Fruit fly (Drosophila melanogaster) whole organism, embryonic: ENCODE results near the gene GAPcenA.
A peak's percentile ranks its signal among the peaks of the same experiment; 100 is the strongest.

Experiments used
- Ada2b ChIP-seq: fragments of 200-800 bp; sonication (Bioruptor generic); IDR thresholded peaks from 2 replicates; pipeline ENCODE4 v1.3.6; 2022; ENCODE audit warnings: missing biosample characterization, missing genetic modification characterization
- Adf1 ChIP-seq: fragments of 200-800 bp; sonication (Bioruptor generic); IDR thresholded peaks from 2 replicates; pipeline ENCODE4 v1.3.6; 2022; ENCODE audit warnings: missing biosample characterization, missing genetic modification characterization
- Atf3 ChIP-seq: fragments of 200-800 bp; sonication (Bioruptor generic); optimal IDR thresholded peaks from 3 replicates; lab custom pipeline; 2016; ENCODE audit warnings: missing biosample characterization, missing genetic modification characterization
- Bgb ChIP-seq: fragments of 200-800 bp; sonication (Bioruptor generic); IDR thresholded peaks from 2 replicates; pipeline ENCODE4 v1.3.6; 2022; ENCODE audit warnings: missing biosample characterization, missing genetic modification characterization; ENCODE audit not compliant: partially characterized antibody
- C15 ChIP-seq: fragments of 200-800 bp; sonication (Bioruptor generic); IDR thresholded peaks from 3 replicates; pipeline ENCODE4 v1.3.6; 2022; ENCODE audit warnings: missing biosample characterization, missing genetic modification characterization
- CG1024 ChIP-seq: fragments of 200-800 bp; sonication (Bioruptor generic); IDR thresholded peaks from 2 replicates; pipeline ENCODE4 v1.3.6; 2022; ENCODE audit warnings: missing biosample characterization, missing genetic modification characterization
- CG10543 ChIP-seq: fragments of 200-800 bp; sonication (Bioruptor generic); optimal IDR thresholded peaks from 3 replicates; lab custom pipeline; 2017; ENCODE audit warnings: missing biosample characterization, mild to moderate bottlenecking, missing genetic modification characterization, moderate library complexity
- CG11247 ChIP-seq: fragments of 200-800 bp; sonication (Bioruptor generic); IDR thresholded peaks from 2 replicates; pipeline ENCODE4 v1.3.6; 2022; ENCODE audit warnings: missing biosample characterization, missing genetic modification characterization
- CG11456 ChIP-seq: fragments of 200-800 bp; sonication (Bioruptor generic); IDR thresholded peaks from 3 replicates; pipeline ENCODE4 v1.3.6; 2022; ENCODE audit warnings: missing biosample characterization, missing genetic modification characterization
- CG11695 ChIP-seq: fragments of 200-800 bp; sonication (Bioruptor generic); IDR thresholded peaks from 3 replicates; pipeline ENCODE4 v1.3.6; 2022; ENCODE audit warnings: missing biosample characterization, missing genetic modification characterization
- CG15269 ChIP-seq: fragments of 200-800 bp; sonication (Bioruptor generic); optimal IDR thresholded peaks from 2 replicates; lab custom pipeline; 2018; ENCODE audit warnings: missing biosample characterization, mild to moderate bottlenecking, missing genetic modification characterization, moderate library complexity
- CG17829 ChIP-seq: fragments of 200-800 bp; optimal IDR thresholded peaks from 2 replicates; lab custom pipeline; 2019; ENCODE audit warnings: missing biosample characterization, mild to moderate bottlenecking, missing genetic modification characterization, moderate library complexity
- CG18476 ChIP-seq: fragments of 200-800 bp; sonication (Bioruptor generic); optimal IDR thresholded peaks from 2 replicates; lab custom pipeline; 2016; ENCODE audit warnings: missing biosample characterization, mild to moderate bottlenecking, missing genetic modification characterization
- CG34376 ChIP-seq: fragments of 200-800 bp; sonication (Bioruptor generic); optimal IDR thresholded peaks from 2 replicates; lab custom pipeline; 2018; ENCODE audit warnings: missing biosample characterization, mild to moderate bottlenecking, missing genetic modification characterization
- CG42726 ChIP-seq: fragments of 200-800 bp; sonication (Bioruptor generic); IDR thresholded peaks from 2 replicates; pipeline ENCODE4 v1.3.6; 2022; ENCODE audit warnings: missing biosample characterization, missing genetic modification characterization; ENCODE audit not compliant: partially characterized antibody
- CG4424 ChIP-seq: fragments of 200-800 bp; sonication (Bioruptor generic); optimal IDR thresholded peaks from 3 replicates; lab custom pipeline; 2016; ENCODE audit warnings: missing biosample characterization, missing genetic modification characterization
- CG4617 ChIP-seq: fragments of 200-800 bp; sonication (Bioruptor generic); optimal IDR thresholded peaks from 3 replicates; lab custom pipeline; 2016; ENCODE audit warnings: missing biosample characterization, missing genetic modification characterization, borderline replicate concordance
- CG4707 ChIP-seq: fragments of 200-800 bp; sonication (Bioruptor generic); optimal IDR thresholded peaks from 2 replicates; lab custom pipeline; 2018; ENCODE audit warnings: missing biosample characterization, mild to moderate bottlenecking, missing genetic modification characterization, moderate library complexity
- CG5180 ChIP-seq: fragments of 200-800 bp; sonication (Bioruptor generic); optimal IDR thresholded peaks from 3 replicates; lab custom pipeline; 2017; ENCODE audit warnings: missing biosample characterization, missing genetic modification characterization, mild to moderate bottlenecking, moderate library complexity, missing genetic modification reagents
- CG7556 ChIP-seq: fragments of 200-800 bp; sonication (Bioruptor generic); optimal IDR thresholded peaks from 2 replicates; lab custom pipeline; 2017; ENCODE audit warnings: missing biosample characterization, mild to moderate bottlenecking, missing genetic modification characterization
- CG8089 ChIP-seq: fragments of 200-800 bp; sonication (Bioruptor generic); optimal IDR thresholded peaks from 3 replicates; lab custom pipeline; 2016; ENCODE audit warnings: missing biosample characterization, missing genetic modification characterization
- Deaf1 ChIP-seq: fragments of 200-800 bp; optimal IDR thresholded peaks from 3 replicates; lab custom pipeline; 2019; ENCODE audit warnings: missing biosample characterization, mild to moderate bottlenecking, missing genetic modification characterization, moderate library complexity
- Dip3 ChIP-seq: fragments of 200-800 bp; sonication (Bioruptor generic); optimal IDR thresholded peaks from 3 replicates; lab custom pipeline; 2016; ENCODE audit warnings: missing biosample characterization, missing genetic modification characterization
- ERR ChIP-seq: fragments of 200-800 bp; sonication (Bioruptor generic); optimal IDR thresholded peaks from 2 replicates; lab custom pipeline; 2016; ENCODE audit warnings: missing biosample characterization, missing genetic modification characterization
- H15 ChIP-seq: fragments of 200-800 bp; sonication (Bioruptor generic); IDR thresholded peaks from 3 replicates; pipeline ENCODE4 v1.3.6; 2022; ENCODE audit warnings: missing biosample characterization, missing genetic modification characterization
- HLHmδ ChIP-seq: fragments of 200-800 bp; sonication (Bioruptor generic); optimal IDR thresholded peaks from 2 replicates; lab custom pipeline; 2018; ENCODE audit warnings: missing biosample characterization, mild to moderate bottlenecking, missing genetic modification characterization, moderate library complexity
- Jarid2 ChIP-seq: fragments of 200-800 bp; sonication (Bioruptor generic); optimal IDR thresholded peaks from 3 replicates; lab custom pipeline; 2017; ENCODE audit warnings: mild to moderate bottlenecking, missing biosample characterization, missing genetic modification reagents, missing genetic modification characterization
- MESR4 ChIP-seq: fragments of 200-800 bp; sonication (Bioruptor generic); optimal IDR thresholded peaks from 2 replicates; lab custom pipeline; 2018; ENCODE audit warnings: missing biosample characterization, mild to moderate bottlenecking, missing genetic modification characterization, moderate library complexity
- NC2β ChIP-seq: fragments of 200-800 bp; sonication (Bioruptor generic); optimal IDR thresholded peaks from 2 replicates; lab custom pipeline; 2016; ENCODE audit warnings: missing biosample characterization, missing genetic modification characterization
- Nf-YC ChIP-seq: fragments of 200-800 bp; optimal IDR thresholded peaks from 3 replicates; lab custom pipeline; 2019; ENCODE audit warnings: missing biosample characterization, mild to moderate bottlenecking, missing genetic modification characterization, moderate library complexity
- Rfx ChIP-seq: fragments of 200-800 bp; sonication (Bioruptor generic); IDR thresholded peaks from 2 replicates; pipeline ENCODE4 v1.3.6; 2022; ENCODE audit warnings: missing biosample characterization, missing genetic modification characterization
- Tbp ChIP-seq: fragments of >200 bp; optimal IDR thresholded peaks from 2 replicates; lab custom pipeline; 2018; ENCODE audit warnings: missing biosample characterization, missing genetic modification characterization
- Xrp1 ChIP-seq: fragments of 200-800 bp; sonication (Bioruptor generic); IDR thresholded peaks from 2 replicates; pipeline ENCODE4 v1.3.6; 2022; ENCODE audit warnings: missing biosample characterization, missing genetic modification characterization
- btn ChIP-seq: fragments of 200-800 bp; sonication (Bioruptor generic); optimal IDR thresholded peaks from 2 replicates; lab custom pipeline; 2016; ENCODE audit warnings: missing biosample characterization, missing genetic modification characterization
- dan ChIP-seq: fragments of 200-800 bp; sonication (Bioruptor generic); IDR thresholded peaks from 2 replicates; pipeline ENCODE4 v1.3.6; 2022; ENCODE audit warnings: missing biosample characterization, missing genetic modification characterization
- dm ChIP-seq: fragments of 200-800 bp; sonication (Bioruptor generic); optimal IDR thresholded peaks from 3 replicates; lab custom pipeline; 2016; ENCODE audit warnings: missing biosample characterization, missing genetic modification characterization
- dysf ChIP-seq: fragments of 200-800 bp; sonication (Bioruptor generic); IDR thresholded peaks from 3 replicates; pipeline ENCODE4 v1.3.6; 2022; ENCODE audit warnings: missing biosample characterization, missing genetic modification characterization
- gsb ChIP-seq: fragments of 200-800 bp; sonication (Bioruptor generic); IDR thresholded peaks from 2 replicates; pipeline ENCODE4 v1.3.6; 2022; ENCODE audit warnings: missing biosample characterization, missing genetic modification characterization
- hb ChIP-seq: fragments of 200-800 bp; sonication (Bioruptor generic); IDR thresholded peaks from 3 replicates; pipeline ENCODE4 v1.3.6; 2022; ENCODE audit warnings: missing biosample characterization, missing genetic modification characterization; ENCODE audit not compliant: partially characterized antibody
- ind ChIP-seq: fragments of 200-800 bp; sonication (Bioruptor generic); optimal IDR thresholded peaks from 3 replicates; lab custom pipeline; 2016; ENCODE audit warnings: missing biosample characterization, missing genetic modification characterization
- org-1 ChIP-seq: fragments of 200-800 bp; sonication (Bioruptor generic); optimal IDR thresholded peaks from 2 replicates; lab custom pipeline; 2017; ENCODE audit warnings: missing biosample characterization, missing genetic modification characterization
- ro ChIP-seq: fragments of 200-800 bp; sonication (Bioruptor generic); IDR thresholded peaks from 2 replicates; pipeline ENCODE4 v1.3.6; 2022; ENCODE audit warnings: missing biosample characterization, missing genetic modification characterization
- row ChIP-seq: fragments of 200-800 bp; sonication (Bioruptor generic); IDR thresholded peaks from 3 replicates; pipeline ENCODE4 v1.3.6; 2022; ENCODE audit warnings: missing biosample characterization, missing genetic modification characterization
- scrt ChIP-seq: fragments of 200-800 bp; sonication (Bioruptor generic); optimal IDR thresholded peaks from 2 replicates; lab custom pipeline; 2018; ENCODE audit warnings: missing biosample characterization, mild to moderate bottlenecking, missing genetic modification characterization, moderate library complexity
- sna ChIP-seq: fragments of 200-800 bp; sonication (Bioruptor generic); IDR thresholded peaks from 2 replicates; pipeline ENCODE4 v1.3.6; 2022; ENCODE audit warnings: missing biosample characterization, missing genetic modification characterization; ENCODE audit not compliant: partially characterized antibody
- stwl ChIP-seq: fragments of 200-800 bp; sonication (Bioruptor generic); optimal IDR thresholded peaks from 3 replicates; lab custom pipeline; 2018; ENCODE audit warnings: missing biosample characterization, mild to moderate bottlenecking, missing genetic modification characterization, moderate library complexity
- tna ChIP-seq: fragments of 200-800 bp; sonication (Bioruptor generic); IDR thresholded peaks from 2 replicates; pipeline ENCODE4 v1.3.6; 2022; ENCODE audit warnings: missing biosample characterization, missing genetic modification characterization; ENCODE audit not compliant: partially characterized antibody
- vvl ChIP-seq: fragments of 200-800 bp; sonication (Bioruptor generic); IDR thresholded peaks from 2 replicates; pipeline ENCODE4 v1.3.6; 2022; ENCODE audit warnings: missing biosample characterization, missing genetic modification characterization
- yki ChIP-seq: fragments of >200 bp; optimal IDR thresholded peaks from 3 replicates; lab custom pipeline; 2018

The GAPcenA gene

dm6 chr3L:8346100-8346980, at the start of gene GAPcenA, which contains the start of gene CG7182 (continued):
- peak; percentile 76 for TF ChIP-seq CG7556 (GFP tag; lab: Kevin White, UChicago)
- no peak for TF ChIP-seq Deaf1 (tag; lab: Kevin White, UChicago)
- TF ChIP-seq CG11695 (GFP tag; lab: Robert Waterston, UW), result no peak
- no peak for TF ChIP-seq CG4707 (GFP tag; lab: Kevin White, UChicago)
- TF ChIP-seq MESR4 (GFP tag; lab: Kevin White, UChicago), result peak; percentile 47
- peak; percentile 56; the same call in 1 of the 2 replicates for TF ChIP-seq Xrp1
- TF ChIP-seq sna (GFP tag; lab: Robert Waterston, UW), result peak; percentile 40
- TF ChIP-seq hb (GFP tag; lab: Robert Waterston, UW), result no peak; the same call in 2 of the 3 replicates
- no peak for TF ChIP-seq C15 (GFP tag; lab: Robert Waterston, UW)
- peak; percentile 53 for TF ChIP-seq vvl (GFP tag; lab: Robert Waterston, UW)
- TF ChIP-seq dm (GFP tag; lab: Kevin White, UChicago), result peak; percentile 91
- TF ChIP-seq Dip3 (GFP tag; lab: Kevin White, UChicago), result peak; percentile 5
- no peak for TF ChIP-seq yki (lab: Kevin White, UChicago)
- peak; percentile 94 for TF ChIP-seq stwl (tag; lab: Kevin White, UChicago)
- peak; percentile 27 for TF ChIP-seq org-1
- no peak for TF ChIP-seq CG8089 (GFP tag; lab: Kevin White, UChicago)
- TF ChIP-seq Jarid2 (GFP tag; lab: Kevin White, UChicago), result no peak
- TF ChIP-seq CG18476, result peak; percentile 56
- no peak for TF ChIP-seq CG42726 (GFP tag; lab: Robert Waterston, UW)
- no peak for TF ChIP-seq tna (GFP tag; lab: Robert Waterston, UW)
- no peak for TF ChIP-seq CG34376 (GFP tag; lab: Kevin White, UChicago)
- peak; percentile 26; the same call in 1 of the 2 replicates for TF ChIP-seq Bgb (GFP tag; lab: Robert Waterston, UW)
- no peak for TF ChIP-seq CG1024 (GFP tag; lab: Robert Waterston, UW)
- no peak for TF ChIP-seq ERR
- no peak for TF ChIP-seq dysf (GFP tag; lab: Robert Waterston, UW)
- TF ChIP-seq ind (GFP tag; lab: Kevin White, UChicago), result peak; percentile 71
- peak; percentile 77 for TF ChIP-seq Nf-YC (tag; lab: Kevin White, UChicago)
- TF ChIP-seq Tbp, result no peak
- TF ChIP-seq Adf1 (GFP tag; lab: Robert Waterston, UW), result no peak; the same call in 1 of the 2 replicates
- 0 out of 3 replicates have a peak, but pooled peaks have one; percentile 27 for TF ChIP-seq H15 (GFP tag; lab: Robert Waterston, UW)
- no peak for TF ChIP-seq CG11456
- TF ChIP-seq CG5180 (GFP tag; lab: Kevin White, UChicago), result no peak
- TF ChIP-seq HLHmδ (GFP tag; lab: Kevin White, UChicago), result no peak
- TF ChIP-seq row, result peak; percentile 85
- no peak for TF ChIP-seq CG11247 (GFP tag; lab: Robert Waterston, UW)
- TF ChIP-seq Rfx (GFP tag; lab: Robert Waterston, UW), result peak; percentile 64
- no peak for TF ChIP-seq dan
- TF ChIP-seq CG4424 (GFP tag; lab: Kevin White, UChicago), result peak; percentile 69
- peak; percentile 75 for TF ChIP-seq CG10543 (GFP tag; lab: Kevin White, UChicago)
- TF ChIP-seq CG4617, result peak; percentile 44
- no peak for TF ChIP-seq Atf3 (GFP tag; lab: Kevin White, UChicago)
- TF ChIP-seq CG15269 (tag; lab: Kevin White, UChicago), result peak; percentile 76
- TF ChIP-seq gsb, result no peak
- peak; percentile 2 for TF ChIP-seq NC2β (GFP tag; lab: Kevin White, UChicago)
- peak; percentile 48 for TF ChIP-seq scrt (GFP tag; lab: Kevin White, UChicago)
- TF ChIP-seq btn, result no peak
- peak; percentile 83 for TF ChIP-seq CG17829
- 0 out of 2 replicates have a peak, but pooled peaks have one; percentile 5 for TF ChIP-seq Ada2b (GFP tag; lab: Robert Waterston, UW)
- no peak for TF ChIP-seq ro (GFP tag; lab: Robert Waterston, UW)
